Fruit fly (Drosophila melanogaster) whole organism, embryonic: ENCODE measurements around the gene CG42329.
A peak's percentile ranks its signal among the peaks of the same experiment; 100 is the strongest.

Experiments
- B-H2 ChIP-seq: fragments of 200-800 bp; sonication (Bioruptor generic); optimal IDR thresholded peaks from 2 replicates; lab custom pipeline; 2018; ENCODE audit warnings: missing biosample characterization, mild to moderate bottlenecking, missing genetic modification characterization
- BtbVII ChIP-seq: fragments of 200-800 bp; sonication (Bioruptor generic); optimal IDR thresholded peaks from 3 replicates; lab custom pipeline; 2017; ENCODE audit warnings: missing biosample characterization, mild to moderate bottlenecking, missing genetic modification characterization
- CG11093 ChIP-seq: fragments of 200-800 bp; sonication (Bioruptor generic); IDR thresholded peaks from 3 replicates; pipeline ENCODE4 v1.3.6; 2022; ENCODE audit warnings: missing biosample characterization, missing genetic modification characterization
- CG12299 ChIP-seq: fragments of 200-800 bp; sonication (Bioruptor generic); optimal IDR thresholded peaks from 2 replicates; lab custom pipeline; 2018; ENCODE audit warnings: missing biosample characterization, mild to moderate bottlenecking, missing genetic modification characterization
- CG13123 ChIP-seq: fragments of 200-800 bp; sonication (Bioruptor generic); optimal IDR thresholded peaks from 2 replicates; lab custom pipeline; 2016; ENCODE audit warnings: missing biosample characterization, missing genetic modification characterization
- CG13296 ChIP-seq: fragments of 200-800 bp; sonication (Bioruptor generic); optimal IDR thresholded peaks from 3 replicates; lab custom pipeline; 2018; ENCODE audit warnings: missing biosample characterization, mild to moderate bottlenecking, missing genetic modification characterization
- CG1529 ChIP-seq: fragments of 200-800 bp; sonication (Bioruptor generic); optimal IDR thresholded peaks from 3 replicates; lab custom pipeline; 2018; ENCODE audit warnings: missing biosample characterization, missing genetic modification characterization
- CG1603 ChIP-seq: fragments of 200-800 bp; sonication (Bioruptor generic); optimal IDR thresholded peaks from 2 replicates; lab custom pipeline; 2019; ENCODE audit warnings: missing biosample characterization, mild to moderate bottlenecking, missing genetic modification characterization, moderate library complexity
- CG2120 ChIP-seq: fragments of 200-800 bp; sonication (Bioruptor generic); optimal IDR thresholded peaks from 3 replicates; lab custom pipeline; 2016; ENCODE audit warnings: missing biosample characterization, missing genetic modification characterization
- CG2875 ChIP-seq: fragments of 200-800 bp; sonication (Bioruptor generic); optimal IDR thresholded peaks from 2 replicates; lab custom pipeline; 2017; ENCODE audit warnings: missing biosample characterization, mild to moderate bottlenecking, missing genetic modification characterization, missing genetic modification reagents
- CG33213 ChIP-seq: fragments of 200-800 bp; sonication (Bioruptor generic); optimal IDR thresholded peaks from 3 replicates; lab custom pipeline; 2016; ENCODE audit warnings: missing biosample characterization, missing genetic modification characterization
- CG3838 ChIP-seq: fragments of 200-800 bp; sonication (Bioruptor generic); optimal IDR thresholded peaks from 3 replicates; lab custom pipeline; 2016; ENCODE audit warnings: missing biosample characterization, missing genetic modification characterization
- CG42726 ChIP-seq: fragments of 200-800 bp; sonication (Bioruptor generic); IDR thresholded peaks from 2 replicates; pipeline ENCODE4 v1.3.6; 2022; ENCODE audit warnings: missing biosample characterization, missing genetic modification characterization; ENCODE audit not compliant: partially characterized antibody
- CG4617 ChIP-seq: fragments of 200-800 bp; sonication (Bioruptor generic); optimal IDR thresholded peaks from 3 replicates; lab custom pipeline; 2016; ENCODE audit warnings: missing biosample characterization, missing genetic modification characterization, borderline replicate concordance
- CG4707 ChIP-seq: fragments of 200-800 bp; sonication (Bioruptor generic); optimal IDR thresholded peaks from 2 replicates; lab custom pipeline; 2018; ENCODE audit warnings: missing biosample characterization, mild to moderate bottlenecking, missing genetic modification characterization, moderate library complexity
- CG6813 ChIP-seq: fragments of 200-800 bp; sonication (Bioruptor generic); optimal IDR thresholded peaks from 2 replicates; lab custom pipeline; 2017; ENCODE audit warnings: missing biosample characterization, missing genetic modification characterization, mild to moderate bottlenecking, moderate library complexity, missing genetic modification reagents
- CG7745 ChIP-seq: fragments of 200-800 bp; sonication (Bioruptor generic); optimal IDR thresholded peaks from 2 replicates; lab custom pipeline; 2018; ENCODE audit warnings: missing biosample characterization, mild to moderate bottlenecking, missing genetic modification characterization, moderate library complexity
- CTCF ChIP-seq: fragments of 200-800 bp; sonication (Bioruptor generic); optimal IDR thresholded peaks from 2 replicates; lab custom pipeline; 2017; ENCODE audit warnings: missing biosample characterization, mild to moderate bottlenecking, missing genetic modification characterization, moderate library complexity
- Camta ChIP-seq: fragments of 200-800 bp; sonication (Bioruptor generic); optimal IDR thresholded peaks from 2 replicates; lab custom pipeline; 2016; ENCODE audit warnings: missing biosample characterization, missing genetic modification characterization
- D ChIP-seq, 2 experiments: fragments of 200-800 bp in 1 of 2; fragments of >200 bp in 1 of 2; sonication (Bioruptor generic) in 1 of 2; optimal IDR thresholded peaks; 2 replicates in 1 of 2; 3 replicates in 1 of 2; lab custom pipeline; 2017; ENCODE audit warnings: mild to moderate bottlenecking in 1 of 2, missing biosample characterization in 1 of 2, missing genetic modification characterization in 1 of 2, missing genetic modification reagents in 1 of 2
- Deaf1 ChIP-seq: fragments of 200-800 bp; optimal IDR thresholded peaks from 3 replicates; lab custom pipeline; 2019; ENCODE audit warnings: missing biosample characterization, mild to moderate bottlenecking, missing genetic modification characterization, moderate library complexity
- Dref ChIP-seq: fragments of 200-800 bp; sonication (Bioruptor generic); IDR thresholded peaks from 2 replicates; pipeline ENCODE4 v1.3.6; 2022; ENCODE audit warnings: missing biosample characterization, missing genetic modification characterization
- Ets97D ChIP-seq: fragments of 200-800 bp; sonication (Bioruptor generic); optimal IDR thresholded peaks from 3 replicates; lab custom pipeline; 2016; ENCODE audit warnings: missing biosample characterization, missing genetic modification characterization
- Lhr ChIP-seq: fragments of 200-800 bp; sonication (Bioruptor generic); optimal IDR thresholded peaks from 3 replicates; lab custom pipeline; 2017; ENCODE audit warnings: mild to moderate bottlenecking, missing biosample characterization, missing genetic modification reagents, missing genetic modification characterization
- MBD-R2 ChIP-seq: fragments of 200-800 bp; sonication (Bioruptor generic); IDR thresholded peaks from 2 replicates; pipeline ENCODE4 v1.3.6; 2022; ENCODE audit warnings: missing biosample characterization, missing genetic modification characterization
- Meics ChIP-seq: fragments of 200-800 bp; sonication (Bioruptor generic); optimal IDR thresholded peaks from 2 replicates; lab custom pipeline; 2017; ENCODE audit warnings: missing biosample characterization, mild to moderate bottlenecking, missing genetic modification characterization
- NC2β ChIP-seq: fragments of 200-800 bp; sonication (Bioruptor generic); optimal IDR thresholded peaks from 2 replicates; lab custom pipeline; 2016; ENCODE audit warnings: missing biosample characterization, missing genetic modification characterization
- NK7.1 ChIP-seq: fragments of 200-800 bp; sonication (Bioruptor generic); optimal IDR thresholded peaks from 3 replicates; lab custom pipeline; 2016; ENCODE audit warnings: missing biosample characterization, missing genetic modification characterization
- Side ChIP-seq: fragments of 200-800 bp; sonication (Bioruptor generic); optimal IDR thresholded peaks from 2 replicates; lab custom pipeline; 2016; ENCODE audit warnings: missing biosample characterization, missing genetic modification characterization
- Ssrp ChIP-seq: fragments of 200-800 bp; sonication (Bioruptor generic); optimal IDR thresholded peaks from 2 replicates; lab custom pipeline; 2018; ENCODE audit warnings: missing biosample characterization, mild to moderate bottlenecking, missing genetic modification characterization, moderate library complexity
- Usf ChIP-seq: fragments of 200-800 bp; sonication (Bioruptor generic); optimal IDR thresholded peaks from 2 replicates; lab custom pipeline; 2017; ENCODE audit warnings: missing genotype, missing biosample characterization, missing genetic modification characterization
- Xrp1 ChIP-seq: fragments of 200-800 bp; sonication (Bioruptor generic); IDR thresholded peaks from 2 replicates; pipeline ENCODE4 v1.3.6; 2022; ENCODE audit warnings: missing biosample characterization, missing genetic modification characterization
- abd-A ChIP-seq: fragments of 200-800 bp; sonication (Bioruptor generic); optimal IDR thresholded peaks from 3 replicates; lab custom pipeline; 2019; ENCODE audit warnings: missing biosample characterization, mild to moderate bottlenecking, missing genetic modification characterization, moderate library complexity
- al ChIP-seq: fragments of 200-800 bp; sonication (Bioruptor generic); IDR thresholded peaks from 2 replicates; pipeline ENCODE4 v1.3.6; 2022; ENCODE audit warnings: missing biosample characterization, missing genetic modification characterization
- caup ChIP-seq: fragments of 200-800 bp; sonication (Bioruptor generic); optimal IDR thresholded peaks from 3 replicates; lab custom pipeline; 2017; ENCODE audit warnings: missing biosample characterization, mild to moderate bottlenecking, missing genetic modification characterization, moderate library complexity; ENCODE audit not compliant: severe bottlenecking
- crc ChIP-seq: fragments of 200-800 bp; sonication (Bioruptor generic); optimal IDR thresholded peaks from 2 replicates; lab custom pipeline; 2016; ENCODE audit warnings: missing biosample characterization, missing genetic modification characterization
- gem ChIP-seq: fragments of 200-800 bp; sonication (Bioruptor generic); optimal IDR thresholded peaks from 2 replicates; lab custom pipeline; 2019; ENCODE audit warnings: missing biosample characterization, mild to moderate bottlenecking, missing genetic modification characterization, moderate library complexity
- gt ChIP-seq: fragments of 200-800 bp; sonication (Bioruptor generic); IDR thresholded peaks from 2 replicates; pipeline ENCODE4 v1.3.6; 2022; ENCODE audit warnings: missing biosample characterization, missing genetic modification characterization
- kay ChIP-seq: fragments of 200-800 bp; sonication (Bioruptor generic); optimal IDR thresholded peaks from 2 replicates; lab custom pipeline; 2016; ENCODE audit warnings: missing biosample characterization, missing genetic modification characterization
- nerfin-1 ChIP-seq: fragments of 200-800 bp; sonication (Bioruptor generic); optimal IDR thresholded peaks from 3 replicates; lab custom pipeline; 2019; ENCODE audit warnings: missing biosample characterization, mild to moderate bottlenecking, missing genetic modification characterization, moderate library complexity
- pnt ChIP-seq: fragments of 200-800 bp; sonication (Bioruptor generic); optimal IDR thresholded peaks from 3 replicates; lab custom pipeline; 2016; ENCODE audit warnings: missing biosample characterization, missing genetic modification characterization
- ranshi ChIP-seq: fragments of 200-800 bp; sonication (Bioruptor generic); IDR thresholded peaks from 2 replicates; pipeline ENCODE4 v1.3.6; 2022; ENCODE audit warnings: missing biosample characterization, missing genetic modification characterization
- rib ChIP-seq: fragments of 200-800 bp; sonication (Bioruptor generic); IDR thresholded peaks from 2 replicates; pipeline ENCODE4 v1.3.6; 2022; ENCODE audit warnings: missing biosample characterization, missing genetic modification characterization
- salm ChIP-seq: fragments of 200-800 bp; sonication (Bioruptor generic); optimal IDR thresholded peaks from 2 replicates; lab custom pipeline; 2018; ENCODE audit warnings: missing biosample characterization, mild to moderate bottlenecking, missing genetic modification characterization
- sob ChIP-seq: fragments of 200-800 bp; sonication (Bioruptor generic); IDR thresholded peaks from 2 replicates; pipeline ENCODE4 v1.3.6; 2022; ENCODE audit warnings: missing biosample characterization, missing genetic modification characterization
- sr ChIP-seq: fragments of 200-800 bp; sonication (Bioruptor generic); IDR thresholded peaks from 3 replicates; pipeline ENCODE4 v1.3.6; 2022; ENCODE audit warnings: missing biosample characterization, missing genetic modification characterization
- tin ChIP-seq: fragments of 200-800 bp; sonication (Bioruptor generic); optimal IDR thresholded peaks from 3 replicates; lab custom pipeline; 2016; ENCODE audit warnings: missing biosample characterization, missing genetic modification characterization
- tll ChIP-seq, 2 experiments: fragments of 200-800 bp in 1 of 2; fragments of >200 bp in 1 of 2; sonication (Bioruptor generic) in 1 of 2; optimal IDR thresholded peaks; 2 replicates each; lab custom pipeline; 2017 to 2019; ENCODE audit warnings: missing biosample characterization in 2 of 2, missing genetic modification characterization in 2 of 2, mild to moderate bottlenecking in 1 of 2, moderate library complexity in 1 of 2

CG42329 gene

DNA sequence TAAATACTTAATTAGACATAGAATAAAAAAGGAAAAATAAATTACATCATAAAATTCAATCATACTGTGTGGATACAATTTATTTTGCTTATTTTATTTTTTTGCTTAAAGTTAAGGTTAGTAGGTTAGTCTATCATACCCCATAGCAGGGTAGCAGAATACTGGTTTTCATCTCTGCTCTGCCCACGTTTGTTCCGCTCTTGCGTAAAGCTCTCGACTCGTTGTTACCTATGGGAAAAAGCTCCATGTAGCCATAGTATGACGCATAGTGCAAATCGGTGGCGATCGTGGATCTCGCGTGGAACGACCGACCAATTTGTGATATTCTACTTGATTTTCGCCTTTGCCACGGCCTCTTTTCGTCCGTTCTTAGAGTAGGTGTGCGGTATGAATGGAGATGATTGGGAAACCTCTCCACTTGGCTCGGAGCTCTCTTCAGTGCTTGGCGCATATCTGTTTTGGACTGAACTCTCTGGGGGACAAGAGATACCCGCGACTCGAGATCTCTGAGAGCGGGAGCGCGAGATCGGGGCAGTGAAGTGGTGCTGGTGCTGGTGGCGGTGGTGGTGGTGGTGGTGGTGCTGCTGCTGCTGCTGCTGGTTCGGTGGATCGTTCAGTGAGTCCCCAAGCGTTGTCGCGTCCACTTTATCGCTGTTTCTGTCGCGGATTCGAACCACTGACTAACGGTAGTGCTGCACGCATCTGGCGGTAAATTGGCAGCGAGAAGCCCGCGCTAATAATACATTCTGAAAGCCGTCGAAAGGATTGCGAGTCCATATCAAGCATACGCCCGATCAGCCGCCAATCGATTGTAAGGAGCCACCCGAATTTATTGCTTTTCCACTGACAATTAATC lies 33.2 kb upstream of the CG42329 start, which contains the start of gene CG5001 (continued):
- TF ChIP-seq Ets97D (GFP tag; lab: Kevin White, UChicago) (peak; percentile 34), gt (GFP tag; lab: Robert Waterston, UW) (peak; percentile 47; the same call in 1 of the 2 replicates), Ssrp (tag; lab: Kevin White, UChicago) (peak; percentile 79), CG4707 (GFP tag; lab: Kevin White, UChicago) (peak; percentile 70), CG4617 (GFP tag; lab: Kevin White, UChicago) (peak; percentile 12), CG1529 (GFP tag; lab: Kevin White, UChicago) (no peak), crc (GFP tag; lab: Kevin White, UChicago) (peak; percentile 34), Usf (peak; percentile 30), rib (peak; percentile 62), Camta (GFP tag; lab: Kevin White, UChicago) (peak; percentile 59), CG13296 (GFP tag; lab: Kevin White, UChicago) (peak; percentile 88), Side (GFP tag; lab: Kevin White, UChicago) (peak; percentile 56), CG11093 (GFP tag; lab: Robert Waterston, UW) (peak; percentile 55; the same call in 2 of the 3 replicates), CG2120 (GFP tag; lab: Kevin White, UChicago) (peak; percentile 87), Lhr (peak; percentile 19), NC2β (GFP tag; lab: Kevin White, UChicago) (peak; percentile 60), gem (tag; lab: Kevin White, UChicago) (peak; percentile 94), ranshi (GFP tag; lab: Robert Waterston, UW) (peak; percentile 85), CG7745 (no peak), Xrp1 (GFP tag; lab: Robert Waterston, UW) (peak; percentile 93), nerfin-1 (tag; lab: Kevin White, UChicago) (peak; percentile 86), NK7.1 (GFP tag; lab: Kevin White, UChicago) (peak; percentile 9), Deaf1 (tag; lab: Kevin White, UChicago) (peak; percentile 88), CG42726 (GFP tag; lab: Robert Waterston, UW) (no peak), Meics (GFP tag; lab: Kevin White, UChicago) (peak; percentile 84), pnt (GFP tag; lab: Kevin White, UChicago) (peak; percentile 50), al (GFP tag; lab: Robert Waterston, UW) (peak; percentile 82), MBD-R2 (peak; percentile 69), CG6813 (GFP tag; lab: Kevin White, UChicago) (peak; percentile 75), salm (tag; lab: Kevin White, UChicago) (peak; percentile 74), tll (GFP tag; optimal IDR thresholded peaks at IDR 0.05; lab: Kevin White, UChicago) (no peak), CG13123 (GFP tag; lab: Kevin White, UChicago) (peak; percentile 63), abd-A (tag; lab: Kevin White, UChicago) (no peak), caup (GFP tag; lab: Kevin White, UChicago) (peak; percentile 73), CG1603 (peak; percentile 84), CG3838 (GFP tag; lab: Kevin White, UChicago) (no peak), tin (peak; percentile 79), B-H2 (GFP tag; lab: Kevin White, UChicago) (peak; percentile 64), CG2875 (no peak), Dref (GFP tag; lab: Robert Waterston, UW) (0 out of 2 replicates have a peak, but pooled peaks have one; percentile 9), CG33213 (GFP tag; lab: Kevin White, UChicago) (peak; percentile 60), kay (peak; percentile 93), sob (GFP tag; lab: Robert Waterston, UW) (peak; percentile 88), D (optimal IDR thresholded peaks at IDR 0.05; lab: Kevin White, UChicago) (no peak), D (GFP tag; optimal IDR thresholded peaks at IDR 0.05; lab: Kevin White, UChicago) (no peak), CTCF (peak; percentile 65), CG12299 (tag; lab: Kevin White, UChicago) (peak; percentile 81), BtbVII (GFP tag; lab: Kevin White, UChicago) (peak; percentile 83), sr (peak; percentile 94)
